Worm (Caenorhabditis elegans) whole organism, L1 larva: Measurements from ENCODE around the gene F36H12.9.

Experiments used
- C04F5.9 ChIP-seq: sonication (generic microtip); optimal IDR thresholded peaks from 2 replicates; lab custom pipeline; 2016; ENCODE audit warnings: missing genetic modification characterization, missing compliant biosample characterization
- C34B4.2 ChIP-seq: sonication (generic microtip); optimal IDR thresholded peaks from 2 replicates; lab custom pipeline; 2017; ENCODE audit warnings: mild to moderate bottlenecking, missing genetic modification characterization, missing compliant biosample characterization
- aha-1 ChIP-seq: fragments of 150-350 bp; optimal IDR thresholded peaks from 2 replicates; lab custom pipeline; 2014; ENCODE audit warnings: missing biosample characterization, missing genetic modification characterization
- alr-1 ChIP-seq: fragments of 200-800 bp; sonication (Bioruptor generic); optimal IDR thresholded peaks from 2 replicates; lab custom pipeline; 2018; ENCODE audit warnings: borderline replicate concordance, mild to moderate bottlenecking, missing genetic modification characterization, missing compliant biosample characterization
- aly-2 ChIP-seq: fragments of 150-350 bp; optimal IDR thresholded peaks from 2 replicates; lab custom pipeline; 2014; ENCODE audit warnings: missing biosample characterization, missing genetic modification characterization
- ama-1 ChIP-seq: fragments of 150-350 bp; optimal IDR thresholded peaks from 2 replicates; lab custom pipeline; 2014
- ceh-63 ChIP-seq: fragments of 200-800 bp; sonication (Bioruptor generic); optimal IDR thresholded peaks from 2 replicates; lab custom pipeline; 2018; ENCODE audit warnings: mild to moderate bottlenecking, missing genetic modification characterization, missing compliant biosample characterization
- ceh-82 ChIP-seq, 3 experiments: fragments of 150-350 bp in 1 of 3; sonication (generic microtip) in 2 of 3; optimal IDR thresholded peaks; 2 replicates each; lab custom pipeline; 2014 to 2017; ENCODE audit warnings: missing biosample characterization in 3 of 3, missing genetic modification characterization in 3 of 3
- dsc-1 ChIP-seq: sonication (generic microtip); optimal IDR thresholded peaks from 2 replicates; lab custom pipeline; 2016; ENCODE audit warnings: mild to moderate bottlenecking, missing genetic modification characterization, missing compliant biosample characterization
- efl-1 ChIP-seq, 4 experiments: fragments of 150-350 bp; optimal IDR thresholded peaks in 3 of 4; peaks in 1 of 4; 1 replicate in 1 of 4; 2 replicates in 3 of 4; lab custom pipeline; 2014; ENCODE audit warnings: missing biosample characterization in 2 of 4, missing genetic modification characterization in 2 of 4, missing genetic modification reagents in 2 of 4
- efl-3 ChIP-seq: fragments of 200-800 bp; sonication (Bioruptor generic); optimal IDR thresholded peaks from 2 replicates; lab custom pipeline; 2018; ENCODE audit warnings: mild to moderate bottlenecking, missing genetic modification characterization, missing compliant biosample characterization
- elt-2 ChIP-seq: sonication (generic microtip); optimal IDR thresholded peaks from 2 replicates; lab custom pipeline; 2016; ENCODE audit warnings: missing genetic modification characterization, mild to moderate bottlenecking, inconsistent platforms, missing compliant biosample characterization, missing genetic modification reagents
- elt-3 ChIP-seq, 6 experiments: fragments of 150-350 bp in 1 of 6; sonication (generic microtip); optimal IDR thresholded peaks; 2 replicates each; lab custom pipeline; 2017 to 2018; ENCODE audit warnings: missing biosample characterization in 6 of 6, missing genetic modification characterization in 6 of 6, inconsistent platforms in 1 of 6
- ets-5 ChIP-seq: fragments of 200-800 bp; sonication (Bioruptor generic); IDR thresholded peaks from 2 replicates; pipeline ENCODE4 v1.3.6; 2022; ENCODE audit warnings: missing genetic modification characterization, missing compliant biosample characterization
- fkh-10 ChIP-seq: sonication (generic microtip); optimal IDR thresholded peaks from 2 replicates; lab custom pipeline; 2017; ENCODE audit warnings: missing biosample characterization, missing genetic modification reagents, missing genetic modification characterization
- fos-1 ChIP-seq: fragments of 150-350 bp; optimal IDR thresholded peaks from 2 replicates; lab custom pipeline; 2014; ENCODE audit warnings: missing biosample characterization, missing genetic modification characterization
- grh-1 ChIP-seq: fragments of 200-800 bp; sonication (Bioruptor generic); IDR thresholded peaks from 2 replicates; pipeline ENCODE4 v1.3.6; 2022; ENCODE audit warnings: missing genetic modification reagents, missing genetic modification characterization, missing compliant biosample characterization
- hlh-4 ChIP-seq: sonication (generic microtip); optimal IDR thresholded peaks from 2 replicates; lab custom pipeline; 2016; ENCODE audit warnings: mild to moderate bottlenecking, missing genetic modification characterization, missing compliant biosample characterization
- irx-1 ChIP-seq: sonication (generic microtip); optimal IDR thresholded peaks from 2 replicates; lab custom pipeline; 2016; ENCODE audit warnings: missing genetic modification characterization, missing compliant biosample characterization
- isw-1 ChIP-seq: fragments of 200-800 bp; sonication (Bioruptor generic); IDR thresholded peaks from 2 replicates; pipeline ENCODE4 v1.3.6; 2022; ENCODE audit warnings: missing genetic modification characterization, missing compliant biosample characterization
- lin-13 ChIP-seq: fragments of 150-350 bp; optimal IDR thresholded peaks from 2 replicates; lab custom pipeline; 2014; ENCODE audit warnings: missing biosample characterization, missing genetic modification reagents, missing genetic modification characterization
- lin-14 ChIP-seq: fragments of 200-800 bp; sonication (Bioruptor generic); optimal IDR thresholded peaks from 2 replicates; lab custom pipeline; 2018; ENCODE audit warnings: mild to moderate bottlenecking, missing genetic modification characterization, moderate library complexity, missing compliant biosample characterization
- lir-3 ChIP-seq: sonication (generic microtip); optimal IDR thresholded peaks from 2 replicates; lab custom pipeline; 2016; ENCODE audit warnings: mild to moderate bottlenecking, missing genetic modification characterization, moderate library complexity, missing compliant biosample characterization; ENCODE audit not compliant: poor library complexity
- lsy-2 ChIP-seq, 2 experiments: fragments of 150-350 bp; optimal IDR thresholded peaks; 2 replicates each; lab custom pipeline; 2014; ENCODE audit warnings: missing biosample characterization in 2 of 2, missing genetic modification characterization in 2 of 2
- mab-9 ChIP-seq: fragments of 200-800 bp; sonication (Bioruptor generic); IDR thresholded peaks from 2 replicates; pipeline ENCODE4 v1.3.6; 2022; ENCODE audit warnings: missing genetic modification reagents, missing genetic modification characterization, missing compliant biosample characterization
- mef-2 ChIP-seq: fragments of 150-350 bp; optimal IDR thresholded peaks from 2 replicates; lab custom pipeline; 2014; ENCODE audit warnings: missing biosample characterization, missing genetic modification characterization
- mep-1 ChIP-seq: fragments of 150-350 bp; optimal IDR thresholded peaks from 2 replicates; lab custom pipeline; 2014; ENCODE audit warnings: missing biosample characterization, missing genetic modification characterization
- nhr-12 ChIP-seq: sonication (generic microtip); optimal IDR thresholded peaks from 2 replicates; lab custom pipeline; 2017; ENCODE audit warnings: missing biosample characterization, missing genetic modification characterization
- nhr-28 ChIP-seq: fragments of 150-350 bp; optimal IDR thresholded peaks from 2 replicates; lab custom pipeline; 2014; ENCODE audit warnings: missing biosample characterization, missing genetic modification characterization
- nhr-47 ChIP-seq: sonication (generic microtip); optimal IDR thresholded peaks from 2 replicates; lab custom pipeline; 2016; ENCODE audit warnings: mild to moderate bottlenecking, missing genetic modification characterization, moderate library complexity, missing compliant biosample characterization
- nhr-71 ChIP-seq: sonication (generic microtip); optimal IDR thresholded peaks from 2 replicates; lab custom pipeline; 2016; ENCODE audit warnings: mild to moderate bottlenecking, missing genetic modification characterization, moderate library complexity, missing compliant biosample characterization
- nhr-84 ChIP-seq: sonication (generic microtip); optimal IDR thresholded peaks from 2 replicates; lab custom pipeline; 2017; ENCODE audit warnings: missing biosample characterization, missing genetic modification characterization
- nhr-90 ChIP-seq: sonication (generic microtip); optimal IDR thresholded peaks from 2 replicates; lab custom pipeline; 2016; ENCODE audit warnings: mild to moderate bottlenecking, missing genetic modification characterization, missing compliant biosample characterization; ENCODE audit not compliant: poor library complexity
- pax-3 ChIP-seq: fragments of 200-800 bp; sonication (Bioruptor generic); optimal IDR thresholded peaks from 2 replicates; lab custom pipeline; 2018; ENCODE audit warnings: mild to moderate bottlenecking, missing genetic modification characterization, moderate library complexity, missing compliant biosample characterization
- pqm-1 ChIP-seq: sonication (generic microtip); optimal IDR thresholded peaks from 3 replicates; lab custom pipeline; 2017; ENCODE audit warnings: missing biosample characterization, missing genetic modification characterization
- rnt-1 ChIP-seq: sonication (generic microtip); optimal IDR thresholded peaks from 2 replicates; lab custom pipeline; 2016; ENCODE audit warnings: mild to moderate bottlenecking, missing genetic modification characterization, moderate library complexity, missing compliant biosample characterization
- skn-1 ChIP-seq: fragments of 150-350 bp; optimal IDR thresholded peaks from 2 replicates; lab custom pipeline; 2014; ENCODE audit warnings: missing biosample characterization, missing genetic modification characterization
- snpc-4 ChIP-seq: fragments of 150-350 bp; optimal IDR thresholded peaks from 2 replicates; lab custom pipeline; 2014; ENCODE audit warnings: missing biosample characterization, missing genetic modification characterization
- sup-37 ChIP-seq: fragments of 200-800 bp; sonication (Bioruptor generic); optimal IDR thresholded peaks from 2 replicates; lab custom pipeline; 2018; ENCODE audit warnings: mild to moderate bottlenecking, missing genetic modification characterization, missing compliant biosample characterization
- tbx-2 ChIP-seq: sonication (generic microtip); optimal IDR thresholded peaks from 2 replicates; lab custom pipeline; 2016; ENCODE audit warnings: missing genetic modification characterization, missing compliant biosample characterization
- tlp-1 ChIP-seq: fragments of 150-350 bp; optimal IDR thresholded peaks from 2 replicates; lab custom pipeline; 2014; ENCODE audit warnings: missing biosample characterization, missing genetic modification characterization
- unc-62 ChIP-seq: fragments of 150-350 bp; optimal IDR thresholded peaks from 2 replicates; lab custom pipeline; 2014; ENCODE audit warnings: missing biosample characterization, missing genetic modification reagents, missing genetic modification characterization
- unc-86 ChIP-seq: sonication (generic microtip); optimal IDR thresholded peaks from 2 replicates; lab custom pipeline; 2016; ENCODE audit warnings: missing genetic modification characterization, missing compliant biosample characterization
- unc-98 ChIP-seq: fragments of 200-800 bp; sonication (Bioruptor generic); IDR thresholded peaks from 2 replicates; pipeline ENCODE4 v1.3.6; 2022; ENCODE audit warnings: missing genetic modification characterization, missing compliant biosample characterization
- zag-1 ChIP-seq: fragments of 150-350 bp; optimal IDR thresholded peaks from 2 replicates; lab custom pipeline; 2014; ENCODE audit warnings: missing biosample characterization, missing genetic modification characterization
- ztf-11 ChIP-seq, 2 experiments: sonication (generic microtip); optimal IDR thresholded peaks; 2 replicates each; lab custom pipeline; 2016 to 2017; ENCODE audit warnings: missing genetic modification characterization in 2 of 2, missing biosample characterization in 1 of 2, missing compliant biosample characterization in 1 of 2

Gene F36H12.9

ce11 chrIV:5209390-5209789, 47.4 kb upstream of the F36H12.9 start, which contains the start of the genes Y59E9AL.36 and nbet-1 (continued):
- TF ChIP-seq nhr-90 (tag; lab: Kevin White, UChicago) (peak; percentile 65), rnt-1 (tag; lab: Kevin White, UChicago) (peak; percentile 84), efl-3 (GFP tag; lab: Kevin White, UChicago) (no peak), lsy-2 (tag; optimal IDR thresholded peaks at IDR 0.05; lab: Kevin White, UChicago) (peak; percentile 81 to 90), pqm-1 (no peak), ceh-82 (tag; optimal IDR thresholded peaks at IDR 0.05; lab: Kevin White, UChicago) (peak; percentile 39 to 90 (median 68)), snpc-4 (tag; lab: Kevin White, UChicago) (peak; percentile 45), C04F5.9 (tag; lab: Kevin White, UChicago) (peak; percentile 41), sup-37 (no peak), aly-2 (tag; lab: Kevin White, UChicago) (no peak), dsc-1 (tag; lab: Kevin White, UChicago) (peak; percentile 51), nhr-84 (tag; lab: Kevin White, UChicago) (no peak), elt-2 (tag; lab: Kevin White, UChicago) (peak; percentile 15), ceh-63 (no peak), irx-1 (tag; lab: Kevin White, UChicago) (peak; percentile 61), elt-3 (tag; optimal IDR thresholded peaks at IDR 0.05; lab: Kevin White, UChicago) (peak in 2 of 6 experiments; percentile 37 to 40), nhr-28 (tag; lab: Kevin White, UChicago) (no peak), mab-9 (no peak), skn-1 (tag; lab: Kevin White, UChicago) (peak; percentile 70), tlp-1 (tag; lab: Kevin White, UChicago) (no peak), unc-98 (GFP tag; lab: Robert Waterston, UW) (no peak), grh-1 (peak; percentile 65), unc-62 (GFP tag; lab: Kevin White, UChicago) (no peak), nhr-71 (peak; percentile 82), mef-2 (tag; lab: Kevin White, UChicago) (no peak), lir-3 (tag; lab: Kevin White, UChicago) (no peak), tbx-2 (tag; lab: Kevin White, UChicago) (peak; percentile 70), ztf-11 (tag; optimal IDR thresholded peaks at IDR 0.05; lab: Kevin White, UChicago) (no peak), aha-1 (no peak), zag-1 (tag; lab: Kevin White, UChicago) (no peak), C34B4.2 (no peak), lin-14 (GFP tag; lab: Kevin White, UChicago) (peak; percentile 73), lin-13 (GFP tag; lab: Kevin White, UChicago) (peak; percentile 61), mep-1 (peak; percentile 86), alr-1 (tag; lab: Kevin White, UChicago) (no peak), pax-3 (tag; lab: Kevin White, UChicago) (no peak)

- no peak for TF ChIP-seq ama-1
- TF ChIP-seq zag-1 (tag; lab: Kevin White, UChicago), result no peak
- TF ChIP-seq efl-3 (GFP tag; lab: Kevin White, UChicago), result no peak
- no peak for TF ChIP-seq sup-37
- TF ChIP-seq ceh-63, result no peak
- TF ChIP-seq nhr-28 (tag; lab: Kevin White, UChicago), result no peak
Measured at ce11 chrIV:5210606-5211005, 46.2 kb upstream of the F36H12.9 start.

- TF ChIP-seq unc-86 (tag; lab: Kevin White, UChicago) (no peak), nhr-12 (tag; lab: Kevin White, UChicago) (no peak), mab-9 (no peak), nhr-47 (tag; lab: Kevin White, UChicago) (no peak), efl-1 (optimal IDR thresholded peaks at IDR 0.05; lab: Kevin White, UChicago) (no peak), efl-1 (GFP tag; optimal IDR thresholded peaks at IDR 0.05 in 1 of 2; lab: Kevin White, UChicago) (no peak), fkh-10 (GFP tag; lab: Kevin White, UChicago) (no peak), unc-62 (GFP tag; lab: Kevin White, UChicago) (no peak), isw-1 (GFP tag; lab: Robert Waterston, UW) (no peak), unc-98 (GFP tag; lab: Robert Waterston, UW) (no peak), aly-2 (tag; lab: Kevin White, UChicago) (no peak), nhr-90 (tag; lab: Kevin White, UChicago) (no peak), fos-1 (no peak), nhr-84 (tag; lab: Kevin White, UChicago) (no peak), ets-5 (GFP tag; lab: Robert Waterston, UW) (no peak), lir-3 (tag; lab: Kevin White, UChicago) (no peak), hlh-4 (tag; lab: Kevin White, UChicago) (no peak), alr-1 (tag; lab: Kevin White, UChicago) (no peak), sup-37 (no peak)
Measured at ce11 chrIV:5215092-5215491, 41.7 kb upstream of the F36H12.9 start, which contains the start of gene Y59E9AL.4. Gene Y59E9AL.4, minus strand, starts transcription at chrIV:5215192.
